Worm (Caenorhabditis elegans): ENCODE results near the gene fbxb-16.

DNA sequence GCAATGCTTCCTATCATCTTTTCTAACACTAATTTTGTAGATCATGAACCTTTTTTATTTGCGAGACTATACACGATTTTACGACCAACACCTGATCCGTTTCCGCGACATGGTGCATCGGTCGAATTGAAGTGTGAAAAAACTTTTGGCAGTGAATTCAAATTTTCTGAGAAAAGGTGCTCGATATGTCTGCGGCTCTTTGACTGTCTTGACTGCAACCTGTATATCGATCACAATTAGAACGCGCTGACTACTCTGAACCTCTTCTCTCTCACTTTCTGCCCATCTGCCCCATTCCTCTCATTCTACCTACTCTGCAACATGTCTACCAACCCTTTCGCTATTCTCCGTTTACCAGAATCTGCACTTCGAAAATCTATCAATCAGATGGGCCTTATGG, 30.5 kb upstream of the fbxb-16 start, which contains the start of gene fbxb-26:
- TF ChIP-seq rnt-1 (tag; optimal IDR thresholded peaks at IDR 0.05) (no peak), mec-3 (tag; optimal IDR thresholded peaks at IDR 0.05; ENCODE audit: borderline replicate concordance) (no peak), dmd-4 (tag; optimal IDR thresholded peaks at IDR 0.05; ENCODE audit: borderline replicate concordance) (no peak)
